Worm (Caenorhabditis elegans) whole organism, L1 larva: ENCODE results near the gene K08H2.3.

Source experiments
- fos-1 ChIP-seq: fragments of 150-350 bp; optimal IDR thresholded peaks from 2 replicates; lab custom pipeline; 2014; ENCODE audit warnings: missing biosample characterization, missing genetic modification characterization
- nhr-19 ChIP-seq: fragments of 200-800 bp; sonication (Bioruptor generic); conservative IDR thresholded peaks from 2 replicates; pipeline ENCODE4 v1.3.6; 2022; ENCODE audit warnings: missing genetic modification characterization, missing compliant biosample characterization
- tbx-2 ChIP-seq: sonication (generic microtip); optimal IDR thresholded peaks from 2 replicates; lab custom pipeline; 2016; ENCODE audit warnings: missing genetic modification characterization, missing compliant biosample characterization
- unc-86 ChIP-seq: sonication (generic microtip); optimal IDR thresholded peaks from 2 replicates; lab custom pipeline; 2016; ENCODE audit warnings: missing genetic modification characterization, missing compliant biosample characterization

DNA sequence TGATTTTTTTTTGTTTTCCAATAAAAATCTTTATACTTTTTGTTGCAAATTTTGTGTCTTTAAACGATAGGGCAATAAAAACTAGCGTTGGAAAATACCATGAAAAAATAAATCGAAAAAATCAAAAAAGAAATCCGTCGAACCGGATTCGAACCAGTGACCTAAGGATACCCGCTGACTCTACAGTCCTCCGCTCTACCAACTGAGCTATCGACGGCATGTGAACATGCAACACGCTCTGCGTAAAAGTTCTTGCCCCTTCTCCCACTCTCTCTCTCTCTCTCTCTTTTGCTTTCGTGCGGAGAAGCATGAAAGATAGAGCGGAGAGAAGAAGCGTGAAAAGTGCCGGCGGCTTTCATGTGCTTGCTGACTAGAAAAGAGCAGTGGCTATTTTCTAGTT is 27.3 kb downstream of the K08H2.3 start:
- TF ChIP-seq tbx-2 (tag; lab: Kevin White, UChicago) (peak; percentile 27), fos-1 (tag; lab: Kevin White, UChicago) (peak; percentile 43), unc-86 (tag; lab: Kevin White, UChicago) (peak; percentile 44), nhr-19 (GFP tag; lab: Robert Waterston, UW) (peak; percentile 72)
